Worm (Caenorhabditis elegans): ENCODE data around the gene C15B12.9.

DNA sequence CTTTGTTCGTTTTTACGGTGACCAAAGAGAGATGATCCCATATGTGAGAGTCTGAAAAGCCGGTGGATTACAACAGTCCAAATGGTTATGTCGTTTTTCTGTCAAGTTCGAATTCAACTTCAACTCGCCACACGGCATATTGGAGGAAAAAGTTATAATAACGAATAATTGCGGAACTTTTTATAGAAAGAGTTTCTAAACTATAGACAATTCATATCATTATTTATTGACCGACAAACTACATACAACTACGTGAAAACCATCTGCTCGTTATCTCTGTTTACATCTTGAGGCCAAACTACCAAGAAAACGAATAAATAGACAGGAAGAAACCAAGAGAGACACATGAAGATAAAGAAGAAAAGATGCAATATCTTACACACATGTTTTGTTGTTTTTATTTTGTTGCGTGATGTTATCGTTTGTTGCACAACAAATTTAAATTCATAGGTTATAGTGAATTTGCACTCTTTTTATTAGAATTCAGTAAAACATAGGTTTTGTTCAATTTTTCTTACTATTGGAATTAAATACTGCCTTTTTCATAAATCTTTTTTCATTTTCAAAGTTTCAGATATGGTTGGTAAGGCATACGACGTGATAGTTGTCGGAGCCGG is 5.2 kb downstream of the C15B12.9 start, which contains the start of the genes C15B12.4 and C15B12.8:
- TF ChIP-seq sox-2 (GFP tag; IDR thresholded peaks at IDR 0.05) (no peak), ama-1 (optimal IDR thresholded peaks at IDR 0.05) (no peak), ceh-6 (GFP tag; optimal IDR thresholded peaks at IDR 0.05) (no peak)

All from whole organism, late embryonic.